Fruit fly (Drosophila melanogaster) S2 (cell line): Measurements from ENCODE around the gene Xrcc2.

ENCODE experiments used
- CG8478 ChIP-seq: fragments of >200 bp; optimal IDR thresholded peaks from 2 replicates; lab custom pipeline; 2018
- CTCF ChIP-seq, 2 experiments: fragments of >200 bp; optimal IDR thresholded peaks; 2 replicates each; lab custom pipeline; 2018

Xrcc2 gene

dm6 chrX:18499679-18500187 lies at the start of gene Xrcc2, which contains the start of gene Pgant7:
Gene Xrcc2, plus strand, starts transcription at chrX:18500127.
Gene Pgant7, minus strand, starts transcription at chrX:18499986.
- TF ChIP-seq CTCF (optimal IDR thresholded peaks at IDR 0.05; lab: Kevin White, UChicago) (no peak), CG8478 (lab: Kevin White, UChicago) (no peak)

DNA sequence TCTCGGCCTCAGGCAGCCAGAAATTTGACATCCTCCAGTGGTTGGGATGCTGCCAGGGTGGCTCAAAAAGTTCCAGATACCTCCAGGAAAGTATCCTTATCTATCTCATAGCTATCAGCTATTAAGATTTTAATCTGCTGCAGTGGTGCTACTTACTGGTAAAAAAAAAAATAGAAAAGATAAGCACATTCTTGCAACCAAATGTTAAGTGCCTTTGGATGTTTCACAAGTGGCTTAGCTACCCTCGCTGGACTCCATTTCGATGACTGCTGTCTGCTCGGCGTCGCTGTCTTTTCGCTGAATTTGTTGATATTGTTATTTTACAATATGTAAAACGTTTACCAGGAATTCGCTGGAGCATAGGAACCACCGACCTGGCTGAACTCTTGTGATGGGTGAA lies 47.2 kb upstream of the Xrcc2 start:
- TF ChIP-seq CTCF (optimal IDR thresholded peaks at IDR 0.05; lab: Kevin White, UChicago) (no peak), CG8478 (lab: Kevin White, UChicago) (no peak)

DNA sequence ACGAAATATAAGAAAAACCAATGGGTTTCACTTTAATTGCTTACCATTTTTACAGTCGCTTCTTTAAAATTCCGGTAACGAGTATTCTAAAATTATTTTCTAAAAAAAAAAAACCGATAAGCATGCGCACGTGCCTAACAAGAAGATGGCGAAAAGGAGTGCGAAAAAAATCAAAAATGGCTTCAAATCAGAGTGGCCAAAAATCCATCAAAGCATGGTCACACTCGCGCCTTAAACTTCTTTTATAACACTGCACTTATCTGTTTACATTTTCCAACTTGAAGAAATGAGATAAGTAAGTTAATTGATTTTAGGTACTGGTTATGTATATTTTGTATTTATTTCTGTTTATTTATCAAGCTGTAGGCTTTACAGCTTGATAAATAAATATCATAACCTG lies 39.6 kb upstream of the Xrcc2 start, which contains the start of gene CG43843:
Gene CG43843, minus strand, starts transcription at position 101 of the 400 bp plus-strand sequence.
- TF ChIP-seq CG8478 (lab: Kevin White, UChicago) (no peak), CTCF (optimal IDR thresholded peaks at IDR 0.05; lab: Kevin White, UChicago) (no peak)

DNA sequence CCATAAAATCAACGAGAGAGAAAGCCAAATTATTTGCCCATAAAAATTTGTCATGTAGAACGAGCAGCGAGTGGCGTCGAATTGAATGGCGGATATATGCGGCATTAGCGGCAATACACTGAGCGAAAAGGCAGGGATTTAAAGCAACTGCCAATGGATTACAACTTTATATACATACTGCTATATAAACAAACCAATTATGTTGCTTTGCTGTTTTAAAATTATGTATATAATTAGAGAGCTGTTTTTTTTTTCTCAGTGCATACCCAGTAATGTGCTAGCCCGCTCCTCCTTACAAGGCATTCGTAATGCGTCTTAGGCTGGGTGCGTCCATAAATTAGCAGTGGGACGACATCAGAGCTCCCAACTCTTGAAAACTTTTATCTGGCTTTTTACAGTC lies 32.0 kb upstream of the Xrcc2 start:
- TF ChIP-seq CTCF (optimal IDR thresholded peaks at IDR 0.05; lab: Kevin White, UChicago) (no peak), CG8478 (lab: Kevin White, UChicago) (no peak)

dm6 chrX:18479307-18480134 lies 20.4 kb upstream of the Xrcc2 start, which contains the start of gene CG32547:
Gene CG32547, minus strand, starts transcription at chrX:18479487.
- no peak for TF ChIP-seq CG8478 (lab: Kevin White, UChicago)
- TF ChIP-seq CTCF (optimal IDR thresholded peaks at IDR 0.05; lab: Kevin White, UChicago) = no peak

dm6 chrX:18482537-18482936 lies 17.4 kb upstream of the Xrcc2 start:
- TF ChIP-seq CG8478 (lab: Kevin White, UChicago) (no peak), CTCF (optimal IDR thresholded peaks at IDR 0.05; lab: Kevin White, UChicago) (no peak)

- TF ChIP-seq CTCF (optimal IDR thresholded peaks at IDR 0.05; lab: Kevin White, UChicago) (no peak), CG8478 (lab: Kevin White, UChicago) (no peak)
Observed at dm6 chrX:18483261-18484218, 16.4 kb upstream of the Xrcc2 start, which contains the start of gene Hayan. Gene Hayan, minus strand, starts transcription at chrX:18483772.

DNA sequence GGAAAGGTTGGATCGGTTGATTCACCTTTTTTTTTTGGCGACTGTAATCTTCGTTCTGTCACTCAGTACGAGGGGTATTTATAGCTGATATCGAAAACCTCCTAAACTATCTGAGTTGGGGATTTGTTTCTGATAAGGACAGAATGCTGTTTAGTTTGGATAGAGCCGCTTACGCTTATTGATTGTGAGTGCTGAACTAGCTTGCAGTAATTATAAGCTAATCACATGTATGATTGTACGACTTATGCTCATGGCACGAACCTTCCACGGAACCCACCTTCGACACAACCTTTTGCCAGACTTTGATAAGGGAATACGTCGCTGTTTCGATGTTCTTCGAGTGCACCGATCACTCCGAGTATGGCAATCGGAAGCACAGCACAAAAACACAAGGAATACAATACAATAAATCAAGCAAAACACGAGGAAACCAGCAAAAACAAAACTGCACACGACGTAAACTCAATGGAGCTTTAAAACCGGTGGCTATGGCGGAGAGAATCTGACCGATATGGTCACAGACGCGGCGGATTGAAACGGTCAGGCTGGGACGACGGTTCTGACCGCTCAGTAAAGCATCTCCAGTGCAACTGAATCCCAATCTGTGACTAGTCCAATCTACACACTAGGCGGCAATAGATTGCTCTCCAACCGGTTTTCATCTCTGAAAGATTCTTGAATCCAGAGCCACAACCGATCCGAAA lies 13.4 kb upstream of the Xrcc2 start, which contains the start of gene psh:
Gene psh, minus strand, starts transcription at position 566 of the 704 bp plus-strand sequence.
- no peak for TF ChIP-seq CG8478 (lab: Kevin White, UChicago)
- no peak for TF ChIP-seq CTCF (optimal IDR thresholded peaks at IDR 0.05; lab: Kevin White, UChicago)

DNA sequence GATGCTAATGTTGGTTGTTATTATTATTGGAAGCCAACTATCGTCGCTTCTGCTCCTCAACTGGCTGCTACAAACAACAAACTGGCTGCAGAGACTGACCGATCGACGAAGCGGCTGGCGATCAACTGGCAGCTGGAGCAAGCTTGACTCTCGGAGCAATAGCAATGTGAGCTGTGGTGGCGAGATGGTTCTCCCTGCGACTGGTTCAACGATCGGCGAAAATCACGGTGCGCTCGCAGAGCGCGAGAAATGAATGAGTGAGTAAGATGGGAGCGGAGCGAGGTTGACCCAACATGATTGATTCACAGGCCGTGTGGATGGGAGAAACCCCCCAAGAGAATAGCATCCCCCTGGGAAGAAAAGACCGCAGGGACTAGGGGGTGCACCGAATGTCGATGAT lies 10.4 kb upstream of the Xrcc2 start, which contains the start of gene CG15046:
Gene CG15046, minus strand, starts transcription at position 112 of the 400 bp plus-strand sequence.
- TF ChIP-seq CG8478 (lab: Kevin White, UChicago) (no peak), CTCF (optimal IDR thresholded peaks at IDR 0.05; lab: Kevin White, UChicago) (no peak)

DNA sequence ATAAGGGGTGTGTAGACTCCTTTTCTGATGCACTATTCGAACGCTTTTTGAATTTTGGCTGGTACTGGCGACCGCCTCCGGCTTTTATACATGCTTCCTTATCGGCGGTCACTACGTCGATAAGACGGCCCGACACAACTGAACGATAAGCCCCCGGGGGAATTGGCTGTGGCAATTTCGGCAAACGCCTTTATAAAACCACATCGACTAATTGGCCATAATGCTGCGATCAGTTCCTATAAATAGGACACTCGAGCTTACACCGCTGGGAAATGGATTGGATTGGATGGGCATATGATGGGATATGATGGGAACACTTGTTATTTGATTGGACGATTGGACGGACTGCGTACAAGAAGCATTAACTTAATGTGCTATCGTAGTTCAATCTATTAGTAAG lies 8.0 kb upstream of the Xrcc2 start, which contains the start of gene CG15044:
Gene CG15044, minus strand, starts transcription at position 66 of the 400 bp plus-strand sequence.
- TF ChIP-seq CTCF (optimal IDR thresholded peaks at IDR 0.05; lab: Kevin White, UChicago) = no peak

DNA sequence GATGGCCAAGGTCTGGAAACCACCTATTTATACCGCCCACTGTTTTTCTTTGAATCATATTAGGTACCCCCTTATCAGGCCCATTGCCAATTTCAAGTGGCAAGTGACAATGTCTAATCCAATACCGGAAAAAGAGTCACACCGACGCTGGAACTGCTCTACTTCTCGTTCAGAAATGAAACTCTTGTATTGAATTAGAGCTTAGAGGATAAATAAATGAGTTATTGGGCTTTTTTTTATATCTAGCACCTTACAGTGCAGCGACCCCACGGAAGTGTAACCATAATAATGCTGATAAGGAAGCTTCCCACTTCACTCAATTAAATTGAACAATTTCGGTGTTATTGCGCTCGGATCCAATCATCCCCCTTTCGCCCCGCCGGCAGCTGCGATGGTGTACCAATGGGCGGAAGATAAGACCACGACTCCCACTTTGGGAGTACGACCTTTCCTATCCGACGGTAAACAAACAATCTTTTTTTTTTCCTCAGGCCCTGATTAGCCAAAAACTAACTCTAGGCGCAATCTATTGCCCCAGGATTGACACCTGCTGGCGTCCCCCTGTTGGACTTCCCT lies 5.7 kb upstream of the Xrcc2 start, which contains the start of gene CG15043:
Gene CG15043, minus strand, starts transcription at position 4 of the 576 bp plus-strand sequence.
- TF ChIP-seq CG8478 (lab: Kevin White, UChicago) (no peak), CTCF (optimal IDR thresholded peaks at IDR 0.05; lab: Kevin White, UChicago) (no peak)

DNA sequence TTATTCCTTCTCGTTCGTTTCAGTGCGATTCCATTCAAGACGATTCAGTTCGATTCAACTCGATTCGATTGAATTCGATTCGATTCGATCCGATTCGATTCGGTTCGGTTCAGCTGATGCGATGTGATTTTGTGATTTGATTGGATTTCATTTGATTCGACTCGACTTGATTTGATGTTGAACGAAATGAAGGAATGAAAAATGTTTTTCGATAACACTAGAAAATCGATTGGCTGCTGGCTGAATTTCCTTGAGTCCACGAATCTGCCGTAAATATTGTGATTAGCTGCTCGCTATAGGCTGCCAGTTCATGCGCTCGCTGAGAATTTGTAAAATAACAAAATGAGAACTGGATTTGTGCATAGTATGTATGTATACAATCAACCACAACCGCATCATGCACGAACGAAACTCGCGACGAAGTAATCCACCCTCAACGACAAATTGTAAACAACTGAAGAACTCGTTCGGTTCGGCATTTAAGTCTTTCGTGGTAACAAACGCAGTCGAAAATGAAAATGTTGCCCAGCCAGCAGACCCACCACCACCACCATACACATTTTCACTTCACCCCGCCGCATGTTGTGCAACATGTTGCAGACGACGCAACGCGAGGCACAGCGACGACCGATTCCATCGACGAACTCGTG lies 5.1 kb downstream of the Xrcc2 start, which contains the start of gene Wnt5:
Gene Wnt5, minus strand, starts transcription at position 458 of the 650 bp plus-strand sequence.
- no peak for TF ChIP-seq CTCF (optimal IDR thresholded peaks at IDR 0.05; lab: Kevin White, UChicago)
- TF ChIP-seq CG8478 (lab: Kevin White, UChicago) = no peak
